Fruit fly (Drosophila melanogaster): Measurements from ENCODE around the gene CG7627.

The CG7627 gene

dm6 chr2L:8351333-8351732 lies 10.9 kb downstream of the CG7627 start:
- TF ChIP-seq rgr (GFP tag; optimal IDR thresholded peaks at IDR 0.05) (peak; percentile 44), woc (GFP tag; optimal IDR thresholded peaks at IDR 0.05) (no peak), dmrt93B (GFP tag; optimal IDR thresholded peaks at IDR 0.05) (peak; percentile 5), h (GFP tag; optimal IDR thresholded peaks at IDR 0.05) (peak; percentile 65), Hr83 (GFP tag; optimal IDR thresholded peaks at IDR 0.05; ENCODE audit: poor library complexity, severe bottlenecking) (no peak), foxo (GFP tag; optimal IDR thresholded peaks at IDR 0.05) (peak in 1 of 2 experiments; percentile 71), OdsH (GFP tag; optimal IDR thresholded peaks at IDR 0.05) (peak; percentile 26), psq (GFP tag; optimal IDR thresholded peaks at IDR 0.05) (peak; percentile 36), fru (GFP tag; optimal IDR thresholded peaks at IDR 0.05) (peak; percentile 29), HLH106 (tag; optimal IDR thresholded peaks at IDR 0.05) (peak; percentile 60)

- peak in 1 of 2 experiments; percentile 9 for TF ChIP-seq foxo (GFP tag; optimal IDR thresholded peaks at IDR 0.05)
- peak; percentile 62 for TF ChIP-seq Hr83 (GFP tag; optimal IDR thresholded peaks at IDR 0.05; ENCODE audit: poor library complexity, severe bottlenecking)
- no peak for TF ChIP-seq dmrt93B (GFP tag; optimal IDR thresholded peaks at IDR 0.05)
- TF ChIP-seq tai (GFP tag; optimal IDR thresholded peaks at IDR 0.05): peak; percentile 15
- peak; percentile 11 for TF ChIP-seq CrebA (GFP tag; optimal IDR thresholded peaks at IDR 0.05; ENCODE audit: borderline replicate concordance)
- no peak for TF ChIP-seq CG32264 (GFP tag; optimal IDR thresholded peaks at IDR 0.05)
- peak; percentile 59 for TF ChIP-seq rgr (GFP tag; optimal IDR thresholded peaks at IDR 0.05)
- TF ChIP-seq h (GFP tag; optimal IDR thresholded peaks at IDR 0.05): peak; percentile 18
- TF ChIP-seq CG9705 (GFP tag; optimal IDR thresholded peaks at IDR 0.05): no peak
- TF ChIP-seq Rel (GFP tag; optimal IDR thresholded peaks at IDR 0.05): no peak
- TF ChIP-seq Rel (tag; optimal IDR thresholded peaks at IDR 0.05): peak; percentile 64
- TF ChIP-seq OdsH (GFP tag; optimal IDR thresholded peaks at IDR 0.05): peak; percentile 37
- TF ChIP-seq ey (GFP tag; optimal IDR thresholded peaks at IDR 0.05): no peak
- no peak for TF ChIP-seq Dif (GFP tag; optimal IDR thresholded peaks at IDR 0.05; ENCODE audit: partially characterized antibody)
- no peak for TF ChIP-seq sv (GFP tag; optimal IDR thresholded peaks at IDR 0.05)
- no peak for TF ChIP-seq N (GFP tag; optimal IDR thresholded peaks at IDR 0.05)
Measured at dm6 chr2L:8350560-8351171, 11.6 kb downstream of the CG7627 start.

dm6 chr2L:8346260-8346659 lies 16.0 kb downstream of the CG7627 start, which contains the start of gene CG7778:
Gene CG7778, plus strand, starts transcription at chr2L:8346620.
- TF ChIP-seq tai (GFP tag; optimal IDR thresholded peaks at IDR 0.05) (no peak), br (GFP tag; optimal IDR thresholded peaks at IDR 0.05) (no peak), Dif (GFP tag; optimal IDR thresholded peaks at IDR 0.05; ENCODE audit: partially characterized antibody) (peak; percentile 26), sage (GFP tag; optimal IDR thresholded peaks at IDR 0.05) (no peak), Rel (GFP tag; optimal IDR thresholded peaks at IDR 0.05) (no peak), Rel (tag; optimal IDR thresholded peaks at IDR 0.05) (no peak), psq (GFP tag; optimal IDR thresholded peaks at IDR 0.05) (no peak)

DNA sequence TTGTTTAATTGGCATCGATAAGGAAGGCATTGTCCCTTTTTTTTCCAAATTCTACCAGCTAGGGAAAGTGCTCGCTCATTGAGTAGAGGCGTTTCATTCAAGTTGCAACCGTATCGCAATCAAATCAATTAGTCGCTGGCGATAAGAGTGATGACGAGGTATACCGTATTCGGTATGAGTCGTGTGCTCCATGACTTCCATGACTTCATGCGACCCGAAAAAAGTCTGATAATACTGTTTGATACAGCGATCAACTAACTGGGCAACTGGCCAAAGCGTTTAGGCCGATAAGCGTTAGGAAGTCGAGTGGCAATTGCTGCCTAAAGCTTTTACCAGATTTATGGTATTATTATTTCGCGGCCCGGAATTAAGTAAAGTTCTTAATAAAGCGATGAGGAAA lies 17.7 kb downstream of the CG7627 start:
- TF ChIP-seq psq (GFP tag; optimal IDR thresholded peaks at IDR 0.05): no peak
- no peak for TF ChIP-seq dl (GFP tag; optimal IDR thresholded peaks at IDR 0.05; ENCODE audit: insufficient read depth in 1 of 2, partially characterized antibody in 2 of 2)
- TF ChIP-seq Dif (GFP tag; optimal IDR thresholded peaks at IDR 0.05; ENCODE audit: partially characterized antibody): no peak
- no peak for TF ChIP-seq Dfd (GFP tag; optimal IDR thresholded peaks at IDR 0.05)
- TF ChIP-seq rgr (GFP tag; optimal IDR thresholded peaks at IDR 0.05): no peak
- TF ChIP-seq sv (GFP tag; optimal IDR thresholded peaks at IDR 0.05): no peak
- TF ChIP-seq dmrt93B (GFP tag; optimal IDR thresholded peaks at IDR 0.05): no peak
- TF ChIP-seq Rel (GFP tag; optimal IDR thresholded peaks at IDR 0.05): no peak
- TF ChIP-seq Rel (tag; optimal IDR thresholded peaks at IDR 0.05): peak; percentile 20
- no peak for TF ChIP-seq lola (GFP tag; optimal IDR thresholded peaks at IDR 0.05)
- TF ChIP-seq br (GFP tag; optimal IDR thresholded peaks at IDR 0.05): no peak
- no peak for TF ChIP-seq Mio (GFP tag; optimal IDR thresholded peaks at IDR 0.05)
- TF ChIP-seq Myc (optimal IDR thresholded peaks at IDR 0.05): no peak
- TF ChIP-seq usp (GFP tag; optimal IDR thresholded peaks at IDR 0.05): no peak
- TF ChIP-seq Abd-B (GFP tag; optimal IDR thresholded peaks at IDR 0.05): no peak
- no peak for TF ChIP-seq fru (GFP tag; optimal IDR thresholded peaks at IDR 0.05)
- peak; percentile 63 for TF ChIP-seq h (GFP tag; optimal IDR thresholded peaks at IDR 0.05)
- no peak for TF ChIP-seq ey (GFP tag; optimal IDR thresholded peaks at IDR 0.05)

DNA sequence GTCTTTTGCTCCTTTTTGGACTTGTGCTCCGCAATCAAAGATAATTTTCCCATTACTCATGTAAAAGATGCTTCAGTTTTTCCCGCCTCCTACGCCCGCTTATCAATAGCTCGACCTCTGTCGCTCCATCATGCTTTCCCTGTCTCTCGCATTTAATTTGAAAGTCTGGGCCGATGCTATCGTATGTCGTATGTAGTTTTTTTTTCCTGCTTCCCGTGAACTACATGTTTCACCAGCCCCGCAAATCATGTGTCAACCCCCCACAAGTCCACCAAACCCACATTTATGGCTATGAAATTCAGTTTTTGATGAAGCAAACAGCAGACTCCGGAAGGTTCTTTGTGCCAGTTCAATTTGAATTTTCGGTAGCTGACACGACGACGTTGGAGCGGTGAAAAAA lies 19.9 kb downstream of the CG7627 start, which contains the start of gene CG14273:
Gene CG14273, plus strand, starts transcription at position 301 of the 400 bp plus-strand sequence.
- TF ChIP-seq br (GFP tag; optimal IDR thresholded peaks at IDR 0.05) (no peak), dsf (GFP tag; optimal IDR thresholded peaks at IDR 0.05; ENCODE audit: borderline replicate concordance) (no peak), Mio (GFP tag; optimal IDR thresholded peaks at IDR 0.05) (no peak), HLH106 (tag; optimal IDR thresholded peaks at IDR 0.05) (no peak), fru (GFP tag; optimal IDR thresholded peaks at IDR 0.05) (no peak), Vsx2 (GFP tag; optimal IDR thresholded peaks at IDR 0.05; ENCODE audit: partially characterized antibody) (no peak)
